Fruit fly (Drosophila melanogaster) whole organism, embryonic: ENCODE data around the gene CG7550.

ENCODE experiments used
- B-H1 ChIP-seq: fragments of 200-800 bp; sonication (Bioruptor generic); IDR thresholded peaks from 3 replicates; pipeline ENCODE4 v1.3.6; 2022; ENCODE audit warnings: missing biosample characterization, missing genetic modification characterization
- B-H2 ChIP-seq: fragments of 200-800 bp; sonication (Bioruptor generic); optimal IDR thresholded peaks from 2 replicates; lab custom pipeline; 2018; ENCODE audit warnings: missing biosample characterization, mild to moderate bottlenecking, missing genetic modification characterization
- BEAF-32 ChIP-seq: fragments of 200-800 bp; sonication (Bioruptor generic); optimal IDR thresholded peaks from 3 replicates; lab custom pipeline; 2017; ENCODE audit warnings: missing biosample characterization, missing genetic modification characterization, mild to moderate bottlenecking, moderate library complexity, missing genetic modification reagents
- CG1024 ChIP-seq: fragments of 200-800 bp; sonication (Bioruptor generic); IDR thresholded peaks from 2 replicates; pipeline ENCODE4 v1.3.6; 2022; ENCODE audit warnings: missing biosample characterization, missing genetic modification characterization
- CG10366 ChIP-seq: fragments of 200-800 bp; sonication (Bioruptor generic); IDR thresholded peaks from 2 replicates; pipeline ENCODE4 v1.3.6; 2022; ENCODE audit warnings: missing biosample characterization, missing genetic modification characterization
- CG10431 ChIP-seq: fragments of 200-800 bp; sonication (Bioruptor generic); optimal IDR thresholded peaks from 3 replicates; lab custom pipeline; 2018; ENCODE audit warnings: missing biosample characterization, mild to moderate bottlenecking, missing genetic modification characterization
- CG12769 ChIP-seq: fragments of 200-800 bp; sonication (Bioruptor generic); optimal IDR thresholded peaks from 2 replicates; lab custom pipeline; 2019; ENCODE audit warnings: missing biosample characterization, mild to moderate bottlenecking, missing genetic modification characterization, moderate library complexity
- CG13287 ChIP-seq: fragments of 200-800 bp; sonication (Bioruptor generic); IDR thresholded peaks from 2 replicates; pipeline ENCODE4 v1.3.6; 2022; ENCODE audit warnings: missing biosample characterization, missing genetic modification characterization; ENCODE audit not compliant: partially characterized antibody
- CG18764 ChIP-seq: fragments of 200-800 bp; sonication (Bioruptor generic); optimal IDR thresholded peaks from 3 replicates; lab custom pipeline; 2016; ENCODE audit warnings: missing biosample characterization, missing genetic modification characterization
- CG31388 ChIP-seq: fragments of 200-800 bp; sonication (Bioruptor generic); optimal IDR thresholded peaks from 2 replicates; lab custom pipeline; 2016; ENCODE audit warnings: missing biosample characterization, missing genetic modification characterization
- CG32532 ChIP-seq: fragments of 200-800 bp; sonication (Bioruptor generic); IDR thresholded peaks from 2 replicates; pipeline ENCODE4 v1.3.6; 2022; ENCODE audit warnings: missing biosample characterization, missing genetic modification characterization
- CG32767 ChIP-seq: fragments of 200-800 bp; sonication (Bioruptor generic); IDR thresholded peaks from 2 replicates; pipeline ENCODE4 v1.3.6; 2022; ENCODE audit warnings: missing biosample characterization, missing genetic modification characterization
- CG33213 ChIP-seq: fragments of 200-800 bp; sonication (Bioruptor generic); optimal IDR thresholded peaks from 3 replicates; lab custom pipeline; 2016; ENCODE audit warnings: missing biosample characterization, missing genetic modification characterization
- CG4424 ChIP-seq: fragments of 200-800 bp; sonication (Bioruptor generic); optimal IDR thresholded peaks from 3 replicates; lab custom pipeline; 2016; ENCODE audit warnings: missing biosample characterization, missing genetic modification characterization
- CG9727 ChIP-seq: fragments of 200-800 bp; sonication (Bioruptor generic); optimal IDR thresholded peaks from 3 replicates; lab custom pipeline; 2017; ENCODE audit warnings: missing biosample characterization, mild to moderate bottlenecking, missing genetic modification characterization
- Camta ChIP-seq: fragments of 200-800 bp; sonication (Bioruptor generic); optimal IDR thresholded peaks from 2 replicates; lab custom pipeline; 2016; ENCODE audit warnings: missing biosample characterization, missing genetic modification characterization
- D ChIP-seq, 2 experiments: fragments of 200-800 bp in 1 of 2; fragments of >200 bp in 1 of 2; sonication (Bioruptor generic) in 1 of 2; optimal IDR thresholded peaks; 2 replicates in 1 of 2; 3 replicates in 1 of 2; lab custom pipeline; 2017; ENCODE audit warnings: mild to moderate bottlenecking in 1 of 2, missing biosample characterization in 1 of 2, missing genetic modification characterization in 1 of 2, missing genetic modification reagents in 1 of 2
- Dfd ChIP-seq, 2 experiments: fragments of >200 bp; optimal IDR thresholded peaks; 2 replicates each; lab custom pipeline; 2017; ENCODE audit warnings: missing biosample characterization in 2 of 2, missing genetic modification characterization in 2 of 2
- ERR ChIP-seq: fragments of 200-800 bp; sonication (Bioruptor generic); optimal IDR thresholded peaks from 2 replicates; lab custom pipeline; 2016; ENCODE audit warnings: missing biosample characterization, missing genetic modification characterization
- Elba2 ChIP-seq: fragments of 200-800 bp; sonication (Bioruptor generic); optimal IDR thresholded peaks from 3 replicates; lab custom pipeline; 2016; ENCODE audit warnings: missing biosample characterization, missing genetic modification characterization
- HLH54F ChIP-seq: fragments of 200-800 bp; sonication (Bioruptor generic); optimal IDR thresholded peaks from 3 replicates; lab custom pipeline; 2016; ENCODE audit warnings: missing biosample characterization, missing genetic modification characterization
- Max ChIP-seq: fragments of 200-800 bp; sonication (Bioruptor generic); optimal IDR thresholded peaks from 2 replicates; lab custom pipeline; 2016; ENCODE audit warnings: missing biosample characterization, mild to moderate bottlenecking, missing genetic modification characterization
- Mes4 ChIP-seq: fragments of 200-800 bp; sonication (Bioruptor generic); optimal IDR thresholded peaks from 2 replicates; lab custom pipeline; 2016; ENCODE audit warnings: missing biosample characterization, missing genetic modification characterization
- NFAT ChIP-seq: fragments of 200-800 bp; sonication (Bioruptor generic); IDR thresholded peaks from 2 replicates; pipeline ENCODE4 v1.3.6; 2022; ENCODE audit warnings: missing biosample characterization, missing genetic modification characterization
- Oli ChIP-seq: fragments of 200-800 bp; sonication (Bioruptor generic); optimal IDR thresholded peaks from 2 replicates; lab custom pipeline; 2018; ENCODE audit warnings: missing biosample characterization, mild to moderate bottlenecking, missing genetic modification characterization, moderate library complexity
- Pdp1 ChIP-seq, 2 experiments: fragments of 200-800 bp; sonication (Bioruptor generic); optimal IDR thresholded peaks; 3 replicates each; lab custom pipeline; 2016; ENCODE audit warnings: missing biosample characterization in 2 of 2, missing genetic modification characterization in 2 of 2, mild to moderate bottlenecking in 1 of 2, moderate library complexity in 1 of 2
- Ptx1 ChIP-seq: fragments of 200-800 bp; sonication (Bioruptor generic); IDR thresholded peaks from 2 replicates; pipeline ENCODE4 v1.3.6; 2022; ENCODE audit warnings: missing biosample characterization, missing genetic modification characterization
- Ravus ChIP-seq: fragments of 200-800 bp; sonication (Bioruptor generic); IDR thresholded peaks from 2 replicates; pipeline ENCODE4 v1.3.6; 2022; ENCODE audit warnings: missing biosample characterization, missing genetic modification characterization
- Scr ChIP-seq: fragments of 200-800 bp; sonication (Bioruptor generic); IDR thresholded peaks from 2 replicates; pipeline ENCODE4 v1.3.6; 2022; ENCODE audit warnings: missing biosample characterization, missing genetic modification characterization; ENCODE audit not compliant: partially characterized antibody
- Trl ChIP-seq, 3 experiments: fragments of >200 bp in 2 of 3; fragments of 200-800 bp in 1 of 3; sonication (Bioruptor generic) in 1 of 3; optimal IDR thresholded peaks; 2 replicates in 1 of 3; 3 replicates in 2 of 3; lab custom pipeline; 2016 to 2017; ENCODE audit warnings: missing biosample characterization in 1 of 3, missing genetic modification characterization in 1 of 3
- Usf ChIP-seq: fragments of 200-800 bp; sonication (Bioruptor generic); optimal IDR thresholded peaks from 2 replicates; lab custom pipeline; 2017; ENCODE audit warnings: missing genotype, missing biosample characterization, missing genetic modification characterization
- aop ChIP-seq: fragments of 200-800 bp; sonication (Bioruptor generic); IDR thresholded peaks from 2 replicates; pipeline ENCODE4 v1.3.6; 2022; ENCODE audit warnings: missing biosample characterization, missing genetic modification characterization
- ap ChIP-seq: fragments of 200-800 bp; sonication (Bioruptor generic); IDR thresholded peaks from 2 replicates; pipeline ENCODE4 v1.3.6; 2022; ENCODE audit warnings: missing biosample characterization, missing genetic modification characterization
- cg ChIP-seq: fragments of 200-800 bp; sonication (Bioruptor generic); optimal IDR thresholded peaks from 3 replicates; lab custom pipeline; 2019; ENCODE audit warnings: missing biosample characterization, mild to moderate bottlenecking, missing genetic modification characterization, moderate library complexity
- crc ChIP-seq: fragments of 200-800 bp; sonication (Bioruptor generic); optimal IDR thresholded peaks from 2 replicates; lab custom pipeline; 2016; ENCODE audit warnings: missing biosample characterization, missing genetic modification characterization
- fd64A ChIP-seq: fragments of 200-800 bp; sonication (Bioruptor generic); optimal IDR thresholded peaks from 3 replicates; lab custom pipeline; 2018; ENCODE audit warnings: missing biosample characterization, mild to moderate bottlenecking, missing genetic modification characterization
- ind ChIP-seq: fragments of 200-800 bp; sonication (Bioruptor generic); optimal IDR thresholded peaks from 3 replicates; lab custom pipeline; 2016; ENCODE audit warnings: missing biosample characterization, missing genetic modification characterization
- kah ChIP-seq: fragments of 200-800 bp; sonication (Bioruptor generic); optimal IDR thresholded peaks from 2 replicates; lab custom pipeline; 2018; ENCODE audit warnings: missing biosample characterization, mild to moderate bottlenecking, missing genetic modification characterization
- mirr ChIP-seq: fragments of 200-800 bp; sonication (Bioruptor generic); optimal IDR thresholded peaks from 3 replicates; lab custom pipeline; 2018; ENCODE audit warnings: missing biosample characterization, mild to moderate bottlenecking, missing genetic modification characterization
- nerfin-1 ChIP-seq: fragments of 200-800 bp; sonication (Bioruptor generic); optimal IDR thresholded peaks from 3 replicates; lab custom pipeline; 2019; ENCODE audit warnings: missing biosample characterization, mild to moderate bottlenecking, missing genetic modification characterization, moderate library complexity
- nom ChIP-seq: fragments of 200-800 bp; sonication (Bioruptor generic); optimal IDR thresholded peaks from 2 replicates; lab custom pipeline; 2017; ENCODE audit warnings: missing biosample characterization, missing genetic modification characterization, mild to moderate bottlenecking, moderate library complexity, missing genetic modification reagents
- pnt ChIP-seq: fragments of 200-800 bp; sonication (Bioruptor generic); optimal IDR thresholded peaks from 3 replicates; lab custom pipeline; 2016; ENCODE audit warnings: missing biosample characterization, missing genetic modification characterization
- ranshi ChIP-seq: fragments of 200-800 bp; sonication (Bioruptor generic); IDR thresholded peaks from 2 replicates; pipeline ENCODE4 v1.3.6; 2022; ENCODE audit warnings: missing biosample characterization, missing genetic modification characterization
- repo ChIP-seq: fragments of 200-800 bp; sonication (Bioruptor generic); optimal IDR thresholded peaks from 2 replicates; lab custom pipeline; 2016; ENCODE audit warnings: missing biosample characterization, missing genetic modification characterization
- sd ChIP-seq: fragments of 200-800 bp; sonication (Bioruptor generic); optimal IDR thresholded peaks from 3 replicates; lab custom pipeline; 2018; ENCODE audit warnings: missing biosample characterization, mild to moderate bottlenecking, missing genetic modification characterization, moderate library complexity
- seq ChIP-seq: fragments of 200-800 bp; sonication (Bioruptor generic); IDR thresholded peaks from 2 replicates; pipeline ENCODE4 v1.3.6; 2022; ENCODE audit warnings: missing biosample characterization, missing genetic modification characterization
- slou ChIP-seq: fragments of 200-800 bp; sonication (Bioruptor generic); optimal IDR thresholded peaks from 3 replicates; lab custom pipeline; 2016; ENCODE audit warnings: missing biosample characterization, missing genetic modification characterization
- stc ChIP-seq: fragments of 200-800 bp; sonication (Bioruptor generic); IDR thresholded peaks from 2 replicates; pipeline ENCODE4 v1.3.6; 2022; ENCODE audit warnings: missing biosample characterization, missing genetic modification characterization
- toy ChIP-seq: fragments of 200-800 bp; sonication (Bioruptor generic); IDR thresholded peaks from 2 replicates; pipeline ENCODE4 v1.3.6; 2022; ENCODE audit warnings: missing biosample characterization, missing genetic modification characterization
- zen ChIP-seq: fragments of 200-800 bp; sonication (Bioruptor generic); optimal IDR thresholded peaks from 3 replicates; lab custom pipeline; 2018; ENCODE audit warnings: missing biosample characterization, mild to moderate bottlenecking, missing genetic modification characterization, moderate library complexity
- zfh1 ChIP-seq: fragments of 200-800 bp; sonication (Bioruptor generic); IDR thresholded peaks from 3 replicates; pipeline ENCODE4 v1.3.6; 2022; ENCODE audit warnings: missing biosample characterization, missing genetic modification characterization

Gene CG7550

DNA sequence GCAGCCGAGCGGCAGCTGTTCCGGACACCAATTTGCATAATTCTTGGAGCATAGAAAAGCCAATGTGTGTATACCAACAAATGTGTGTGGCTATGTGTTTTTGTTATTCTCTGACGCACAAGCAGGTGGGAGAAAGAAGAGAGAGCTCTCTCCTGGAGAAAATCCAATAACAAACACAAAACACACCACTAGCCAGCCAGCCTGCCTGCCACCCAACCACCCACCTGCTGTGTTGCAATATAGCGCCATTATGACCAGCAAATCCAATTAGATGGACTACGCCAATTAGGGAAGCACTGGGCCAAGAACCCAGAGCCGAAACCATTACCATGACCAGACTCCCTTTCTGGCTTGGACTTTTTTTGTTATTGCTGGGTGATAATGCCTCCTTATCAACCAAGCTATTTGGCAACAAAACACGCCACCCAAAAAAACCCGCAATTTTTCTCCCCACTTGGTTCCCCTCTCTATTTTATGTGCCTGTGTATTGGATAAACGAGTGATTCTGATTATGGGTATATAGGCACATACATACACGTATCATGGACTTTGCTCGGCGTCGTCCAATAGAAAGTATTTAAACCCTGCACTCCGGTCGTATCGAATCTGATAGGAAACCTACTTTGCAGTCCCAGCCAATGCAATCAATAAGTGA, 4.2 kb upstream of the CG7550 start (continued):
- TF ChIP-seq Mes4 (GFP tag; lab: Kevin White, UChicago) (no peak), nom (GFP tag; lab: Kevin White, UChicago) (peak; percentile 14), fd64A (GFP tag; lab: Kevin White, UChicago) (no peak), Elba2 (peak; percentile 69), CG32532 (0 out of 2 replicates have a peak, but pooled peaks have one; percentile 27), Usf (no peak), CG33213 (no peak), Max (no peak), HLH54F (no peak), sd (tag; lab: Kevin White, UChicago) (no peak), NFAT (no peak), ind (GFP tag; lab: Kevin White, UChicago) (no peak), stc (GFP tag; lab: Robert Waterston, UW) (no peak), cg (no peak), Dfd (GFP tag; optimal IDR thresholded peaks at IDR 0.05; lab: Kevin White, UChicago) (no peak), B-H2 (GFP tag; lab: Kevin White, UChicago) (peak; percentile 5), ap (no peak), BEAF-32 (GFP tag; lab: Kevin White, UChicago) (no peak), repo (GFP tag; lab: Kevin White, UChicago) (no peak), Camta (no peak), B-H1 (GFP tag; lab: Robert Waterston, UW) (no peak), pnt (GFP tag; lab: Kevin White, UChicago) (no peak), aop (GFP tag; lab: Robert Waterston, UW) (no peak), nerfin-1 (tag; lab: Kevin White, UChicago) (no peak), Oli (no peak), slou (GFP tag; lab: Kevin White, UChicago) (no peak), CG13287 (GFP tag; lab: Robert Waterston, UW) (no peak), kah (GFP tag; lab: Kevin White, UChicago) (peak; percentile 81), seq (GFP tag; lab: Robert Waterston, UW) (0 out of 2 replicates have a peak, but pooled peaks have one; percentile 6), zfh1 (GFP tag; lab: Robert Waterston, UW) (0 out of 3 replicates have a peak, but pooled peaks have one; percentile 16), CG4424 (GFP tag; lab: Kevin White, UChicago) (no peak), D (optimal IDR thresholded peaks at IDR 0.05; lab: Kevin White, UChicago) (no peak), D (GFP tag; optimal IDR thresholded peaks at IDR 0.05; lab: Kevin White, UChicago) (no peak), Ptx1 (no peak), CG32767 (GFP tag; lab: Robert Waterston, UW) (peak; percentile 22; the same call in 1 of the 2 replicates), ranshi (GFP tag; lab: Robert Waterston, UW) (no peak), CG12769 (tag; lab: Kevin White, UChicago) (peak; percentile 38), CG1024 (GFP tag; lab: Robert Waterston, UW) (no peak), Trl (optimal IDR thresholded peaks at IDR 0.05; lab: Kevin White, UChicago) (peak; percentile 44 to 54), Trl (GFP tag; optimal IDR thresholded peaks at IDR 0.05; lab: Kevin White, UChicago) (no peak), toy (no peak)

DNA sequence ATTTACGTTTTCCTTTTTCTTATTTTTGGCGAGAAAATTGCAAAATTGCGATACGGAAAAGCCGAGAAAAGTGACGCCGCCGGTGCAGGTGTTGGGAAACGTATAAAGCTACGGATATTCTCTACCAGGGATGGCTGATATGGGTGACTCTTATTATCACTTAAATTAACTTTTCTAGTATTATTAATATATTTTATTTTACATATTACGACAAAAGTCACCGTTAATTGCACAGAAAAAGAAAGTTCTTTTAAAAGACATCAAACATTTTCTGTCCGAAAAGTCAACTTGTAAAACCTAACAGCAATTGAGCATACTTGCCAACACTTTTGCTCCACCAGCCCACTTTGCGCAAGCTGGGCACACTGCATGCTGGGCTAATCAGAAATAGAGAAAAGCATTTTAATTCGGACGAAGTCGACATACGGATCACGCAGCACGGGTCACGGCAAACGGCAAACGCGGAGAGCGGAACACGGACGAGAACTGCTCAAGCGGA, 3.4 kb upstream of the CG7550 start, which contains the start of the genes Cds and Uba2:
Cds (plus strand) TSS at position 51 of the 499 bp plus-strand sequence.
Uba2 (minus strand) TSS at position 107 of the 499 bp plus-strand sequence.
- peak; percentile 92 for TF ChIP-seq slou (GFP tag; lab: Kevin White, UChicago)
- peak; percentile 91 for TF ChIP-seq CG18764
- TF ChIP-seq ERR (GFP tag; lab: Kevin White, UChicago), result no peak
- TF ChIP-seq crc (GFP tag; lab: Kevin White, UChicago), result peak; percentile 32
- peak; percentile 73 for TF ChIP-seq CG31388 (GFP tag; lab: Kevin White, UChicago)
- peak; percentile 85 for TF ChIP-seq CG10366 (GFP tag; lab: Robert Waterston, UW)
- peak; percentile 40 for TF ChIP-seq Scr (GFP tag; lab: Robert Waterston, UW)
- TF ChIP-seq Pdp1 (GFP tag; optimal IDR thresholded peaks at IDR 0.05; lab: Kevin White, UChicago), result peak; percentile 69 to 80
- TF ChIP-seq zen, result peak; percentile 85
- TF ChIP-seq CG9727, result peak; percentile 91
- peak; percentile 85 for TF ChIP-seq Elba2
- peak; percentile 80 for TF ChIP-seq mirr (GFP tag; lab: Kevin White, UChicago)
- peak; percentile 66 for TF ChIP-seq Ravus
- TF ChIP-seq CG10431, result peak; percentile 81
